Fruit fly (Drosophila melanogaster): ENCODE data around the gene CG13643.

dm6 chr3R:24934542-24934941, 28.7 kb upstream of the CG13643 start:
- no peak for TF ChIP-seq CG8478 (optimal IDR thresholded peaks at IDR 0.05)
- no peak for TF ChIP-seq CTCF (optimal IDR thresholded peaks at IDR 0.05)

All from S2 (cell line).